Fruit fly (Drosophila melanogaster): ENCODE data around the gene CG9577.

- TF ChIP-seq h (optimal IDR thresholded peaks at IDR 0.05) = no peak
- TF ChIP-seq psq (optimal IDR thresholded peaks at IDR 0.05) = no peak
Measured at dm6 chrX:20158943-20159385, 7.5 kb upstream of the CG9577 start.

Data from Kc167 (cell line).